Fruit fly (Drosophila melanogaster): ENCODE results near the gene CG31415.

The CG31415 gene

dm6 chr3R:9774147-9774546 lies 30.8 kb downstream of the CG31415 start, which contains the start of gene Whamy:
TSS of gene Whamy (minus strand) at chr3R:9774419.
- no peak for TF ChIP-seq CG15710 (tag; optimal IDR thresholded peaks at IDR 0.05)
- TF ChIP-seq CG17806 (tag; optimal IDR thresholded peaks at IDR 0.05) = no peak
- no peak for TF ChIP-seq gl (tag; optimal IDR thresholded peaks at IDR 0.05)
- no peak for TF ChIP-seq fd96Ca (GFP tag; IDR thresholded peaks at IDR 0.05)
- TF ChIP-seq rn (GFP tag; IDR thresholded peaks at IDR 0.05) = no peak
- no peak for TF ChIP-seq Snoo (tag; optimal IDR thresholded peaks at IDR 0.05)
- no peak for TF ChIP-seq CG4496 (GFP tag; IDR thresholded peaks at IDR 0.05)
- no peak for TF ChIP-seq CG14655 (GFP tag; optimal IDR thresholded peaks at IDR 0.05)
- no peak for TF ChIP-seq CG13204 (GFP tag; optimal IDR thresholded peaks at IDR 0.05)

dm6 chr3R:9774821-9775220 lies 31.5 kb downstream of the CG31415 start, which contains the start of gene topi:
TSS of gene topi (plus strand) at chr3R:9775121.
- TF ChIP-seq CG8159 (tag; optimal IDR thresholded peaks at IDR 0.05) (no peak), CG17806 (tag; optimal IDR thresholded peaks at IDR 0.05) (no peak), CG34367 (tag; optimal IDR thresholded peaks at IDR 0.05) (no peak), CG32121 (GFP tag; IDR thresholded peaks at IDR 0.05) (no peak), gl (tag; optimal IDR thresholded peaks at IDR 0.05) (no peak), rn (GFP tag; IDR thresholded peaks at IDR 0.05) (no peak), CG12605 (GFP tag; IDR thresholded peaks at IDR 0.05) (no peak), CG10348 (GFP tag; IDR thresholded peaks at IDR 0.05) (no peak)

- peak; percentile 26; the same call in 1 of the 2 replicates for TF ChIP-seq CG32121 (GFP tag; IDR thresholded peaks at IDR 0.05)
- TF ChIP-seq CG8159 (tag; optimal IDR thresholded peaks at IDR 0.05) = peak; percentile 41
- peak; percentile 26; the same call in 1 of the 2 replicates for TF ChIP-seq CG12605 (GFP tag; IDR thresholded peaks at IDR 0.05)
- TF ChIP-seq Snoo (tag; optimal IDR thresholded peaks at IDR 0.05) = peak; percentile 64
- TF ChIP-seq CG34367 (tag; optimal IDR thresholded peaks at IDR 0.05) = peak; percentile 30
- peak; percentile 17 for TF ChIP-seq gl (tag; optimal IDR thresholded peaks at IDR 0.05)
- peak; percentile 17 for TF ChIP-seq CG15710 (tag; optimal IDR thresholded peaks at IDR 0.05)
- no peak for TF ChIP-seq CG10348 (GFP tag; IDR thresholded peaks at IDR 0.05)
- peak; percentile 22 for TF ChIP-seq EcR (GFP tag; optimal IDR thresholded peaks at IDR 0.05)
- TF ChIP-seq CG4496 (GFP tag; IDR thresholded peaks at IDR 0.05) = peak; percentile 78; the same call in 2 of the 3 replicates
- no peak for TF ChIP-seq Pif1A (GFP tag; optimal IDR thresholded peaks at IDR 0.05)
- TF ChIP-seq rn (GFP tag; IDR thresholded peaks at IDR 0.05) = peak; percentile 38; the same call in 1 of the 2 replicates
- no peak for TF ChIP-seq Pif1B (GFP tag; optimal IDR thresholded peaks at IDR 0.05)
- peak; percentile 54; the same call in 1 of the 3 replicates for TF ChIP-seq fd96Ca (GFP tag; IDR thresholded peaks at IDR 0.05)
- TF ChIP-seq CG9948 (tag; optimal IDR thresholded peaks at IDR 0.05) = no peak
- peak; percentile 57 for TF ChIP-seq Ets98B (GFP tag; IDR thresholded peaks at IDR 0.05)
- TF ChIP-seq CG8301 (tag; optimal IDR thresholded peaks at IDR 0.05) = peak; percentile 16
- no peak for TF ChIP-seq CG14655 (GFP tag; optimal IDR thresholded peaks at IDR 0.05)
- TF ChIP-seq CG17806 (tag; optimal IDR thresholded peaks at IDR 0.05) = no peak
- no peak for TF ChIP-seq CG13204 (GFP tag; optimal IDR thresholded peaks at IDR 0.05)
- no peak for TF ChIP-seq D1 (tag; optimal IDR thresholded peaks at IDR 0.05)
Measured at dm6 chr3R:9777941-9778360, 34.6 kb downstream of the CG31415 start, which contains the start of gene RpS29. TSS of gene RpS29 (plus strand) at chr3R:9778042.

- TF ChIP-seq EcR (GFP tag; optimal IDR thresholded peaks at IDR 0.05) (peak; percentile 30), CG32121 (GFP tag; IDR thresholded peaks at IDR 0.05) (0 out of 2 replicates have a peak, but pooled peaks have one; percentile 12), CG4496 (GFP tag; IDR thresholded peaks at IDR 0.05) (peak; percentile 21; the same call in 1 of the 3 replicates), CG34367 (tag; optimal IDR thresholded peaks at IDR 0.05) (no peak)
Measured at dm6 chr3R:9779764-9780163, 36.4 kb downstream of the CG31415 start, which contains the start of gene CG12947. TSS of gene CG12947 (plus strand) at chr3R:9780064.

- no peak for TF ChIP-seq CG15710 (tag; optimal IDR thresholded peaks at IDR 0.05)
- TF ChIP-seq EcR (GFP tag; optimal IDR thresholded peaks at IDR 0.05) = peak; percentile 8
- no peak for TF ChIP-seq Pif1B (GFP tag; optimal IDR thresholded peaks at IDR 0.05)
- TF ChIP-seq Ets98B (GFP tag; IDR thresholded peaks at IDR 0.05) = no peak
- peak; percentile 21 for TF ChIP-seq CG8159 (tag; optimal IDR thresholded peaks at IDR 0.05)
- TF ChIP-seq CG4496 (GFP tag; IDR thresholded peaks at IDR 0.05) = 0 out of 3 replicates have a peak, but pooled peaks have one; percentile 21
- TF ChIP-seq CG13204 (GFP tag; optimal IDR thresholded peaks at IDR 0.05) = no peak
- no peak for TF ChIP-seq CG10348 (GFP tag; IDR thresholded peaks at IDR 0.05)
- TF ChIP-seq Snoo (tag; optimal IDR thresholded peaks at IDR 0.05) = no peak
- TF ChIP-seq Pif1A (GFP tag; optimal IDR thresholded peaks at IDR 0.05) = no peak
- TF ChIP-seq CG9948 (tag; optimal IDR thresholded peaks at IDR 0.05) = peak; percentile 3
- TF ChIP-seq CG14655 (GFP tag; optimal IDR thresholded peaks at IDR 0.05) = no peak
Measured at dm6 chr3R:9783240-9783917, 40.1 kb downstream of the CG31415 start.

- TF ChIP-seq CG4496 (GFP tag; IDR thresholded peaks at IDR 0.05) = peak; percentile 64; the same call in 2 of the 3 replicates
- TF ChIP-seq CG10348 (GFP tag; IDR thresholded peaks at IDR 0.05) = no peak
- TF ChIP-seq CG8159 (tag; optimal IDR thresholded peaks at IDR 0.05) = no peak
- TF ChIP-seq CG8301 (tag; optimal IDR thresholded peaks at IDR 0.05) = no peak
- no peak for TF ChIP-seq Snoo (tag; optimal IDR thresholded peaks at IDR 0.05)
- TF ChIP-seq Ets98B (GFP tag; IDR thresholded peaks at IDR 0.05) = peak; percentile 11; the same call in 1 of the 2 replicates
Measured at dm6 chr3R:9784341-9785062, 41.2 kb downstream of the CG31415 start, which contains the start of the genes MtnA and CG8500. TSS of gene MtnA (minus strand) at chr3R:9784370. TSS of gene CG8500 (plus strand) at chr3R:9784653.

Data from whole organism, pupa.